Worm (Caenorhabditis elegans): ENCODE results near the gene T19H12.2.

DNA sequence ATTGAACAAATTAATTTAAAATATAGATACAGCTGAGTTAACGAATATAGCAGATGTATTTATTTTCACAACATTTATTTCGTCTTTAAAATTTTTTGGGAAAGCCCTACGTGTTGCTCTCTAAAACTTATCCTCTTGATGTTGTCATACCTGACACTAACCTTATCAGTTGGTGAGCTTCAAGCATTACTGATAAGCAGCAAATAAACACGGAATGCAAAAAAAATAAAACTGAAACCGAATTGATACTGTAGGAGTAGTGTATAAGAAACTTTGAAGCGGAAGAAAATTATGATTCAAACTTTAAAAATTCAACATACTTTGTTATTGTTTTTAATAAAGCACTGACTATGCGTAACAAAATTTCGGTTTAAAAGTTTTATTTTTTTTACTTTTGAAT, 44.9 kb downstream of the T19H12.2 start:
- TF ChIP-seq nhr-237 (tag; optimal IDR thresholded peaks at IDR 0.05): no peak
- TF ChIP-seq unc-62 (GFP tag; optimal IDR thresholded peaks at IDR 0.05): no peak
- TF ChIP-seq sptf-1 (tag; optimal IDR thresholded peaks at IDR 0.05): no peak
- TF ChIP-seq pha-4 (tag; optimal IDR thresholded peaks at IDR 0.05): no peak
- no peak for TF ChIP-seq nhr-28 (tag; optimal IDR thresholded peaks at IDR 0.05)
- no peak for TF ChIP-seq mep-1 (tag; optimal IDR thresholded peaks at IDR 0.05)
